Fruit fly (Drosophila melanogaster) whole organism, wandering third instar larva: ENCODE data around the gene mRpL10.
A peak's percentile ranks its signal among the peaks of the same experiment; 100 is the strongest.

Experiments used
- Abd-B ChIP-seq: fragments of >200 bp; optimal IDR thresholded peaks from 2 replicates; lab custom pipeline; 2017; ENCODE audit warnings: missing biosample characterization, missing genetic modification characterization
- CG32264 ChIP-seq: fragments of 200-800 bp; sonication (Bioruptor generic); optimal IDR thresholded peaks from 2 replicates; lab custom pipeline; 2016; ENCODE audit warnings: missing biosample characterization, missing genetic modification characterization
- CG9705 ChIP-seq: fragments of 200-800 bp; sonication (Bioruptor generic); optimal IDR thresholded peaks from 2 replicates; lab custom pipeline; 2018; ENCODE audit warnings: missing biosample characterization, mild to moderate bottlenecking, missing genetic modification characterization
- Dfd ChIP-seq: fragments of >200 bp; optimal IDR thresholded peaks from 2 replicates; lab custom pipeline; 2017; ENCODE audit warnings: missing biosample characterization, missing genetic modification characterization
- Dif ChIP-seq: fragments of 200-275, 200-300 bp; sonication (Bioruptor generic); optimal IDR thresholded peaks from 2 replicates; lab custom pipeline; 2018; ENCODE audit warnings: missing biosample characterization, missing genetic modification characterization; ENCODE audit not compliant: partially characterized antibody
- GATAd ChIP-seq: sonication (Bioruptor generic); optimal IDR thresholded peaks from 2 replicates; lab custom pipeline; 2016; ENCODE audit warnings: missing biosample characterization, missing genetic modification characterization
- HLH106 ChIP-seq: fragments of 200-800 bp; optimal IDR thresholded peaks from 3 replicates; lab custom pipeline; 2019; ENCODE audit warnings: missing biosample characterization, mild to moderate bottlenecking, missing genetic modification characterization, moderate library complexity
- Hnf4 ChIP-seq: fragments of 200-800 bp; sonication (Bioruptor generic); optimal IDR thresholded peaks from 2 replicates; lab custom pipeline; 2016; ENCODE audit warnings: missing biosample characterization, mild to moderate bottlenecking, missing genetic modification characterization
- Hr78 ChIP-seq: fragments of >200 bp; optimal IDR thresholded peaks from 2 replicates; lab custom pipeline; 2017; ENCODE audit warnings: missing biosample characterization, missing genetic modification characterization
- Hr83 ChIP-seq: fragments of 200-300 bp; sonication (Bioruptor generic); optimal IDR thresholded peaks from 2 replicates; lab custom pipeline; 2016; ENCODE audit warnings: missing biosample characterization, mild to moderate bottlenecking, missing genetic modification characterization, moderate library complexity; ENCODE audit not compliant: poor library complexity, severe bottlenecking
- Jra ChIP-seq: sonication (Bioruptor generic); optimal IDR thresholded peaks from 2 replicates; lab custom pipeline; 2016; ENCODE audit warnings: missing biosample characterization, missing genetic modification characterization
- Mio ChIP-seq: sonication (Bioruptor generic); optimal IDR thresholded peaks from 2 replicates; lab custom pipeline; 2016; ENCODE audit warnings: missing biosample characterization, missing genetic modification characterization
- Myc ChIP-seq: fragments of >200 bp; optimal IDR thresholded peaks from 2 replicates; lab custom pipeline; 2017
- N ChIP-seq: fragments of >200 bp; optimal IDR thresholded peaks from 2 replicates; lab custom pipeline; 2018; ENCODE audit warnings: missing biosample characterization, missing external identifiers, missing genetic modification characterization
- OdsH ChIP-seq: fragments of 200-800 bp; sonication (Bioruptor generic); optimal IDR thresholded peaks from 2 replicates; lab custom pipeline; 2016; ENCODE audit warnings: missing biosample characterization, mild to moderate bottlenecking, missing genetic modification characterization
- Rel ChIP-seq, 2 experiments: fragments of 200-800 bp; sonication (Bioruptor generic) in 1 of 2; optimal IDR thresholded peaks; 2 replicates in 1 of 2; 3 replicates in 1 of 2; lab custom pipeline; 2016 to 2019; ENCODE audit warnings: mild to moderate bottlenecking in 2 of 2, missing biosample characterization in 2 of 2, missing genetic modification characterization in 2 of 2, moderate library complexity in 1 of 2
- Sp1 ChIP-seq: fragments of 200-800 bp; sonication (Bioruptor generic); optimal IDR thresholded peaks from 3 replicates; lab custom pipeline; 2019; ENCODE audit warnings: missing biosample characterization, mild to moderate bottlenecking, missing genetic modification characterization, moderate library complexity
- Vsx2 ChIP-seq: fragments of 200-300, 225-300 bp; sonication (Bioruptor generic); optimal IDR thresholded peaks from 2 replicates; lab custom pipeline; 2018; ENCODE audit warnings: missing biosample characterization, missing genetic modification characterization; ENCODE audit not compliant: partially characterized antibody
- br ChIP-seq: fragments of 200-800 bp; sonication (Bioruptor generic); optimal IDR thresholded peaks from 2 replicates; lab custom pipeline; 2016; ENCODE audit warnings: missing biosample characterization, missing genetic modification characterization
- brk ChIP-seq: fragments of 200-800 bp; sonication (Bioruptor generic); optimal IDR thresholded peaks from 2 replicates; lab custom pipeline; 2016; ENCODE audit warnings: missing biosample characterization, mild to moderate bottlenecking, missing genetic modification characterization
- dl ChIP-seq, 2 experiments: fragments of 175-275, 200-275 bp in 1 of 2; fragments of 200-275 bp in 1 of 2; sonication (Bioruptor generic); optimal IDR thresholded peaks; lab custom pipeline; 2018; ENCODE audit warnings: mild to moderate bottlenecking in 2 of 2, missing biosample characterization in 2 of 2, missing genetic modification characterization in 2 of 2, moderate library complexity in 2 of 2; ENCODE audit not compliant: partially characterized antibody in 2 of 2, insufficient read depth in 1 of 2
- dmrt93B ChIP-seq: fragments of 200-800 bp; sonication (Bioruptor generic); optimal IDR thresholded peaks from 2 replicates; lab custom pipeline; 2018; ENCODE audit warnings: missing biosample characterization, mild to moderate bottlenecking, missing genetic modification characterization
- dsf ChIP-seq: sonication (Bioruptor generic); optimal IDR thresholded peaks from 2 replicates; lab custom pipeline; 2016; ENCODE audit warnings: missing biosample characterization, missing genetic modification characterization, borderline replicate concordance
- ey ChIP-seq: fragments of 200-800 bp; sonication (Bioruptor generic); optimal IDR thresholded peaks from 2 replicates; lab custom pipeline; 2016; ENCODE audit warnings: missing biosample characterization, missing genetic modification characterization
- foxo ChIP-seq, 2 experiments: fragments of 200-800 bp; sonication (Bioruptor generic); optimal IDR thresholded peaks; 2 replicates in 1 of 2; 3 replicates in 1 of 2; lab custom pipeline; 2016 to 2017; ENCODE audit warnings: missing biosample characterization in 2 of 2, missing genetic modification characterization in 2 of 2
- fru ChIP-seq: fragments of 200-800 bp; sonication (Bioruptor generic); optimal IDR thresholded peaks from 3 replicates; lab custom pipeline; 2016; ENCODE audit warnings: missing biosample characterization, mild to moderate bottlenecking, missing genetic modification characterization
- h ChIP-seq: fragments of 200-800 bp; sonication (Bioruptor generic); optimal IDR thresholded peaks from 3 replicates; lab custom pipeline; 2016; ENCODE audit warnings: missing biosample characterization, mild to moderate bottlenecking, missing genetic modification characterization
- jim ChIP-seq: fragments of 175-275, 200-325 bp; sonication (Bioruptor generic); optimal IDR thresholded peaks from 2 replicates; lab custom pipeline; 2016; ENCODE audit warnings: missing biosample characterization, mild to moderate bottlenecking, missing genetic modification characterization
- lola ChIP-seq: fragments of >200 bp; optimal IDR thresholded peaks from 2 replicates; lab custom pipeline; 2017; ENCODE audit warnings: missing biosample characterization, missing genetic modification characterization
- psq ChIP-seq: fragments of 200-800 bp; sonication (Bioruptor generic); optimal IDR thresholded peaks from 3 replicates; lab custom pipeline; 2017; ENCODE audit warnings: missing biosample characterization, mild to moderate bottlenecking, missing genetic modification characterization, moderate library complexity
- rgr ChIP-seq: fragments of 200-800 bp; sonication (Bioruptor generic); optimal IDR thresholded peaks from 3 replicates; lab custom pipeline; 2016; ENCODE audit warnings: missing biosample characterization, mild to moderate bottlenecking, missing genetic modification characterization
- sage ChIP-seq: fragments of 200-800 bp; sonication (Bioruptor generic); optimal IDR thresholded peaks from 2 replicates; lab custom pipeline; 2016; ENCODE audit warnings: missing biosample characterization, mild to moderate bottlenecking, missing genetic modification characterization
- tai ChIP-seq: sonication (Bioruptor generic); optimal IDR thresholded peaks from 2 replicates; lab custom pipeline; 2016; ENCODE audit warnings: missing biosample characterization, missing genetic modification characterization
- usp ChIP-seq: fragments of >200 bp; optimal IDR thresholded peaks from 2 replicates; lab custom pipeline; 2017; ENCODE audit warnings: missing biosample characterization, missing genetic modification characterization
- woc ChIP-seq: sonication (Bioruptor generic); optimal IDR thresholded peaks from 2 replicates; lab custom pipeline; 2016; ENCODE audit warnings: missing biosample characterization, mild to moderate bottlenecking, missing genetic modification characterization

The mRpL10 gene

dm6 chr2L:220509-220908, 16.9 kb downstream of the mRpL10 start:
- TF ChIP-seq Jra (GFP tag; lab: Kevin White, UChicago): no peak
- no peak for TF ChIP-seq GATAd (GFP tag; lab: Kevin White, UChicago)
- peak; percentile 59 for TF ChIP-seq Dif
- no peak for TF ChIP-seq sage (GFP tag; lab: Kevin White, UChicago)
- TF ChIP-seq psq: peak; percentile 96
- no peak for TF ChIP-seq Hr78
- TF ChIP-seq, all 38 proteins: peak for 2

dm6 chr2L:221152-221551, 17.6 kb downstream of the mRpL10 start:
- TF ChIP-seq Jra (GFP tag; lab: Kevin White, UChicago): no peak
- no peak for TF ChIP-seq Sp1
- no peak for TF ChIP-seq Abd-B (GFP tag; lab: Kevin White, UChicago)
- TF ChIP-seq dsf (GFP tag; lab: Kevin White, UChicago): no peak
- TF ChIP-seq Dif: no peak
- TF ChIP-seq CG32264: no peak

dm6 chr2L:221939-222489, 18.4 kb downstream of the mRpL10 start:
- TF ChIP-seq Rel (GFP tag; optimal IDR thresholded peaks at IDR 0.05; lab: Kevin White, UChicago) (peak; percentile 64), Rel (tag; optimal IDR thresholded peaks at IDR 0.05; lab: Kevin White, UChicago) (peak; percentile 29), tai (GFP tag; lab: Kevin White, UChicago) (no peak), brk (GFP tag; lab: Kevin White, UChicago) (no peak), rgr (peak; percentile 16), Hr83 (GFP tag; lab: Kevin White, UChicago) (peak; percentile 60), woc (GFP tag; lab: Kevin White, UChicago) (peak; percentile 13), Dfd (GFP tag; lab: Kevin White, UChicago) (no peak), GATAd (GFP tag; lab: Kevin White, UChicago) (no peak), Mio (GFP tag; lab: Kevin White, UChicago) (no peak), fru (GFP tag; lab: Kevin White, UChicago) (peak; percentile 45), CG32264 (peak; percentile 47), Vsx2 (GFP tag; lab: Kevin White, UChicago) (peak; percentile 29), dmrt93B (GFP tag; lab: Kevin White, UChicago) (no peak), dsf (GFP tag; lab: Kevin White, UChicago) (no peak), usp (GFP tag; lab: Kevin White, UChicago) (no peak), N (GFP tag; lab: Kevin White, UChicago) (no peak), CG9705 (GFP tag; lab: Kevin White, UChicago) (no peak), Dif (peak; percentile 84), sage (GFP tag; lab: Kevin White, UChicago) (peak; percentile 36), Hnf4 (GFP tag; lab: Kevin White, UChicago) (peak; percentile 40), h (GFP tag; lab: Kevin White, UChicago) (peak; percentile 50), foxo (GFP tag; optimal IDR thresholded peaks at IDR 0.05; lab: Kevin White, UChicago) (peak; percentile 3 to 76), HLH106 (no peak), ey (no peak), OdsH (GFP tag; lab: Kevin White, UChicago) (no peak), br (GFP tag; lab: Kevin White, UChicago) (peak; percentile 13), psq (peak; percentile 89), Jra (GFP tag; lab: Kevin White, UChicago) (peak; percentile 56), Myc (lab: Kevin White, UChicago) (no peak), lola (GFP tag; lab: Kevin White, UChicago) (no peak), Sp1 (peak; percentile 26), dl (GFP tag; optimal IDR thresholded peaks at IDR 0.05; lab: Kevin White, UChicago; ENCODE audit: insufficient read depth in 1 of 2, partially characterized antibody in 2 of 2) (peak; percentile 82 to 86), jim (GFP tag; lab: Kevin White, UChicago) (peak; percentile 52)
